Fruit fly (Drosophila melanogaster) whole organism, pupa: ENCODE results near the gene HP1e.

Source experiments
- CG17806 ChIP-seq: fragments of 200-800 bp; sonication (Bioruptor generic); optimal IDR thresholded peaks from 2 replicates; lab custom pipeline; 2018; ENCODE audit warnings: missing biosample characterization, mild to moderate bottlenecking, missing genetic modification characterization, moderate library complexity
- CG32121 ChIP-seq: fragments of 200-800 bp; sonication (Bioruptor generic); IDR thresholded peaks from 2 replicates; pipeline ENCODE4 v1.3.6; 2022; ENCODE audit warnings: missing biosample characterization, missing genetic modification characterization
- D1 ChIP-seq: fragments of 200-800 bp; sonication (Bioruptor generic); optimal IDR thresholded peaks from 2 replicates; lab custom pipeline; 2018; ENCODE audit warnings: missing biosample characterization, mild to moderate bottlenecking, missing genetic modification characterization, moderate library complexity

dm6 chr3R:9331861-9332260, 10.3 kb downstream of the HP1e start, which contains the start of gene CG16749:
- TF ChIP-seq CG17806 (tag; lab: Kevin White, UChicago) (no peak), D1 (tag; lab: Kevin White, UChicago) (no peak), CG32121 (GFP tag; lab: Robert Waterston, UW) (no peak)
